Worm (Caenorhabditis elegans): ENCODE measurements around the gene K04H4.5.

- no peak for TF ChIP-seq W03F9.2 (tag; optimal IDR thresholded peaks at IDR 0.05)
- TF ChIP-seq dao-5 (tag; optimal IDR thresholded peaks at IDR 0.05) = no peak
Observed at ce11 chrIII:9340025-9340424, 19.1 kb upstream of the K04H4.5 start.
